Worm (Caenorhabditis elegans) whole organism, L3 larva: ENCODE measurements around the gene cnt-2.

Experiments used
- R02D3.7 ChIP-seq: fragments of 150-350 bp; optimal IDR thresholded peaks from 2 replicates; lab custom pipeline; 2014; ENCODE audit warnings: missing biosample characterization, missing genetic modification characterization
- ZK546.5 ChIP-seq: sonication (generic microtip); optimal IDR thresholded peaks from 2 replicates; lab custom pipeline; 2017; ENCODE audit warnings: missing biosample characterization, missing genetic modification characterization
- aly-2 ChIP-seq: fragments of 150-350 bp; optimal IDR thresholded peaks from 2 replicates; lab custom pipeline; 2014; ENCODE audit warnings: missing biosample characterization, missing genetic modification characterization
- ama-1 ChIP-seq: fragments of 150-350 bp; optimal IDR thresholded peaks from 2 replicates; lab custom pipeline; 2018
- ceh-16 ChIP-seq: sonication (generic microtip); optimal IDR thresholded peaks from 2 replicates; lab custom pipeline; 2017; ENCODE audit warnings: missing biosample characterization, missing genetic modification characterization
- ceh-28 ChIP-seq: fragments of 150-350 bp; optimal IDR thresholded peaks from 2 replicates; lab custom pipeline; 2014; ENCODE audit warnings: missing biosample characterization, missing genetic modification reagents, missing genetic modification characterization
- ceh-82 ChIP-seq: fragments of 150-350 bp; optimal IDR thresholded peaks from 2 replicates; lab custom pipeline; 2014; ENCODE audit warnings: missing biosample characterization, missing genetic modification characterization
- ceh-9 ChIP-seq: sonication (generic microtip); optimal IDR thresholded peaks from 2 replicates; lab custom pipeline; 2018; ENCODE audit warnings: missing biosample characterization, missing genetic modification characterization
- daf-12 ChIP-seq: fragments of 150-350 bp; optimal IDR thresholded peaks from 2 replicates; lab custom pipeline; 2014; ENCODE audit warnings: missing biosample characterization, missing genetic modification reagents, missing genetic modification characterization
- egl-27 ChIP-seq: sonication (generic microtip); optimal IDR thresholded peaks from 4 replicates; lab custom pipeline; 2017; ENCODE audit warnings: missing biosample characterization, missing genetic modification reagents, missing genetic modification characterization
- egl-5 ChIP-seq: fragments of 150-350 bp; optimal IDR thresholded peaks from 2 replicates; lab custom pipeline; 2017; ENCODE audit warnings: missing biosample characterization, missing genetic modification reagents, missing genetic modification characterization, inconsistent platforms
- fkh-10 ChIP-seq: sonication (generic microtip); optimal IDR thresholded peaks from 2 replicates; lab custom pipeline; 2017; ENCODE audit warnings: missing biosample characterization, missing genetic modification reagents, missing genetic modification characterization
- fkh-2 ChIP-seq: fragments of 150-350 bp; optimal IDR thresholded peaks from 2 replicates; lab custom pipeline; 2014; ENCODE audit warnings: missing biosample characterization, missing genetic modification reagents, missing genetic modification characterization
- fos-1 ChIP-seq: fragments of 150-350 bp; optimal IDR thresholded peaks from 2 replicates; lab custom pipeline; 2014; ENCODE audit warnings: missing biosample characterization, missing genetic modification characterization
- jun-1 ChIP-seq: fragments of 150-350 bp; optimal IDR thresholded peaks from 2 replicates; lab custom pipeline; 2014; ENCODE audit warnings: missing biosample characterization, missing genetic modification reagents, missing genetic modification characterization
- lin-15B ChIP-seq: fragments of 150-350 bp; optimal IDR thresholded peaks from 2 replicates; lab custom pipeline; 2014; ENCODE audit warnings: missing biosample characterization, missing genetic modification characterization
- lin-39 ChIP-seq: fragments of 150-350 bp; optimal IDR thresholded peaks from 2 replicates; lab custom pipeline; 2018; ENCODE audit warnings: missing biosample characterization, missing genetic modification reagents, missing genetic modification characterization
- lsy-12 ChIP-seq: sonication (generic microtip); optimal IDR thresholded peaks from 2 replicates; lab custom pipeline; 2016; ENCODE audit warnings: mild to moderate bottlenecking, missing genetic modification characterization, missing compliant biosample characterization
- mdl-1 ChIP-seq: fragments of 150-350 bp; optimal IDR thresholded peaks from 2 replicates; lab custom pipeline; 2014; ENCODE audit warnings: missing biosample characterization, missing genetic modification characterization
- mml-1 ChIP-seq: fragments of 150-350 bp; sonication (generic microtip); optimal IDR thresholded peaks from 3 replicates; lab custom pipeline; 2014; ENCODE audit warnings: missing biosample characterization, missing genetic modification characterization
- nfya-1 ChIP-seq: sonication (generic microtip); optimal IDR thresholded peaks from 2 replicates; lab custom pipeline; 2017; ENCODE audit warnings: missing genetic modification characterization, mild to moderate bottlenecking, missing compliant biosample characterization, antibody characterized with exemption, moderate library complexity; ENCODE audit not compliant: insufficient read depth
- nhr-11 ChIP-seq: fragments of 150-350 bp; optimal IDR thresholded peaks from 2 replicates; lab custom pipeline; 2014; ENCODE audit warnings: missing biosample characterization, missing genetic modification characterization
- nhr-12 ChIP-seq: fragments of 150-350 bp; optimal IDR thresholded peaks from 2 replicates; lab custom pipeline; 2014; ENCODE audit warnings: missing biosample characterization, missing genetic modification characterization
- nhr-23 ChIP-seq: fragments of 150-350 bp; optimal IDR thresholded peaks from 2 replicates; lab custom pipeline; 2014; ENCODE audit warnings: missing biosample characterization, missing genetic modification reagents, missing genetic modification characterization
- nhr-237 ChIP-seq: fragments of 150-350 bp; optimal IDR thresholded peaks from 2 replicates; lab custom pipeline; 2014; ENCODE audit warnings: missing biosample characterization, missing genetic modification characterization
- nhr-25 ChIP-seq: sonication (generic microtip); optimal IDR thresholded peaks from 2 replicates; lab custom pipeline; 2017; ENCODE audit warnings: missing biosample characterization, missing genetic modification characterization
- nhr-28 ChIP-seq: fragments of 150-350 bp; optimal IDR thresholded peaks from 2 replicates; lab custom pipeline; 2014; ENCODE audit warnings: missing biosample characterization, missing genetic modification characterization
- nhr-43 ChIP-seq: sonication (generic microtip); optimal IDR thresholded peaks from 2 replicates; lab custom pipeline; 2016; ENCODE audit warnings: mild to moderate bottlenecking, missing genetic modification characterization, missing compliant biosample characterization; ENCODE audit not compliant: poor library complexity, severe bottlenecking
- nhr-67 ChIP-seq: fragments of 150-350 bp; optimal IDR thresholded peaks from 2 replicates; lab custom pipeline; 2014; ENCODE audit warnings: missing biosample characterization, missing genetic modification characterization
- nhr-76 ChIP-seq: fragments of 150-350 bp; sonication (generic microtip); optimal IDR thresholded peaks from 5 replicates; lab custom pipeline; 2014; ENCODE audit warnings: missing biosample characterization, missing genetic modification characterization
- pha-4 ChIP-seq: fragments of 150-350 bp; optimal IDR thresholded peaks from 2 replicates; lab custom pipeline; 2014; ENCODE audit warnings: missing biosample characterization, missing genetic modification reagents, missing genetic modification characterization
- pqm-1 ChIP-seq: fragments of 150-350 bp; optimal IDR thresholded peaks from 2 replicates; lab custom pipeline; 2017; ENCODE audit warnings: missing biosample characterization, missing genetic modification characterization, inconsistent platforms
- sea-2 ChIP-seq: fragments of 150-350 bp; sonication (generic microtip); optimal IDR thresholded peaks from 4 replicates; lab custom pipeline; 2014; ENCODE audit warnings: missing biosample characterization, missing genetic modification reagents, missing genetic modification characterization
- skn-1 ChIP-seq: fragments of 150-350 bp; optimal IDR thresholded peaks from 2 replicates; lab custom pipeline; 2014; ENCODE audit warnings: missing biosample characterization, missing genetic modification characterization
- snpc-4 ChIP-seq: fragments of 150-350 bp; optimal IDR thresholded peaks from 2 replicates; lab custom pipeline; 2014; ENCODE audit warnings: missing biosample characterization, missing genetic modification characterization
- unc-39 ChIP-seq: sonication (generic microtip); optimal IDR thresholded peaks from 4 replicates; lab custom pipeline; 2017; ENCODE audit warnings: missing biosample characterization, missing genetic modification characterization
- unc-62 ChIP-seq: fragments of 150-350 bp; sonication (generic microtip); optimal IDR thresholded peaks from 4 replicates; lab custom pipeline; 2014; ENCODE audit warnings: missing biosample characterization, missing genetic modification reagents, missing genetic modification characterization
- zag-1 ChIP-seq: fragments of 150-350 bp; optimal IDR thresholded peaks from 2 replicates; lab custom pipeline; 2014; ENCODE audit warnings: missing biosample characterization, missing genetic modification characterization
- ztf-11 ChIP-seq: fragments of 150-350 bp; optimal IDR thresholded peaks from 2 replicates; lab custom pipeline; 2014; ENCODE audit warnings: missing biosample characterization, missing genetic modification characterization
- ztf-4 ChIP-seq: fragments of 150-350 bp; optimal IDR thresholded peaks from 2 replicates; lab custom pipeline; 2014; ENCODE audit warnings: missing biosample characterization, missing genetic modification characterization

The cnt-2 gene

DNA sequence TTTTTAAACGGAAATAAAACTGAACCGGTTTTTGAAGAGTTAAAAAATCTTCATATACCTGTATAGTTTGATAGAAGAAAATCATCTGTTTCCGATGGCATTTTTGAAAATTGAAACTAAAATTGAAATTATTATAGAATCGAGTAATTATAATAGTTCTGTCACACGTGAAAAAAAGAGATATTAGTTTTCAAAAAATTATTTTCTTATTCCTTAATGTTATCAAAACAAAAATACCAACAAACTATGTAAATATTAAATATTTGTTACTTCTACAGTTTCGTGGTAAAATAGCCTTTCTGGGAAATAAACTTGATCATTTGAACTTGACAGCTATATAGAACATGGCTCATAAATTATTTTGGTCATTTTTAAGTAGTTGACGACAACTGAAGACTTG is 25.8 kb upstream of the cnt-2 start, which contains the start of gene swt-4:
Gene swt-4, minus strand, starts transcription at position 101 of the 400 bp plus-strand sequence.
- no peak for TF ChIP-seq egl-27 (tag; lab: Kevin White, UChicago)
- TF ChIP-seq mdl-1, result no peak
- TF ChIP-seq ztf-11, result no peak
- no peak for TF ChIP-seq sea-2 (GFP tag; lab: Kevin White, UChicago)
- no peak for TF ChIP-seq fos-1 (tag; lab: Kevin White, UChicago)
- no peak for TF ChIP-seq nhr-12 (tag; lab: Kevin White, UChicago)
- TF ChIP-seq ceh-9 (tag; lab: Kevin White, UChicago), result no peak
- no peak for TF ChIP-seq ceh-16 (tag; lab: Kevin White, UChicago)
- TF ChIP-seq daf-12 (tag; lab: Kevin White, UChicago), result no peak

DNA sequence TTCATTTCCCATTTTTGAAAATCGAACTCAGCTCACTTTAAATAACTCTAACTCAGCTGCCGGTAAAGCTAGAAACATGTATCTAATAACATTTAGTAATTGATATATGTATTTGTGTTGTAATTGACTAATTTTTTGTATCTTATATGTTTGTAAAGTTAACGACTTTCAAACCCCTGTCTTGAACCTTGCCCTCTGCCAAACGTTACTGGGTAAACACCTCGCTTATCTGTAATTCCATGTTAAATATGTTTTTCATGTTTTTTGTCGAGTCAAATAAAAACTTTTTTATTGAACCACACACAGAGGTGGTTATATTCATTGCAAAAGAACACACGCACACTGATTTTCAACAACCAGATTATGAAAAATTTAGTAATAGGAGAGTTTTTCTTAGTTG is 25.0 kb upstream of the cnt-2 start:
- TF ChIP-seq lsy-12 (tag; lab: Kevin White, UChicago) (peak; percentile 3), sea-2 (GFP tag; lab: Kevin White, UChicago) (no peak), aly-2 (tag; lab: Kevin White, UChicago) (no peak), ama-1 (lab: Kevin White, UChicago) (no peak), lin-15B (tag; lab: Kevin White, UChicago) (no peak), ceh-82 (tag; lab: Kevin White, UChicago) (no peak), nhr-76 (tag; lab: Kevin White, UChicago) (no peak), ceh-9 (tag; lab: Kevin White, UChicago) (no peak), pha-4 (peak; percentile 48)
- TF ChIP-seq, all 47 proteins: peak for 2

ce11 chrIII:10631870-10632509 is 22.8 kb upstream of the cnt-2 start:
- TF ChIP-seq mdl-1, result no peak
- no peak for TF ChIP-seq nhr-28 (tag; lab: Kevin White, UChicago)
- TF ChIP-seq nhr-11, result no peak
- no peak for TF ChIP-seq unc-62
- peak; percentile 52 for TF ChIP-seq ama-1 (lab: Kevin White, UChicago)
- no peak for TF ChIP-seq zag-1
- TF ChIP-seq ceh-16 (tag; lab: Kevin White, UChicago), result no peak
- TF ChIP-seq sea-2 (GFP tag; lab: Kevin White, UChicago), result no peak
- no peak for TF ChIP-seq nhr-76 (tag; lab: Kevin White, UChicago)
- TF ChIP-seq snpc-4, result no peak
- TF ChIP-seq jun-1 (tag; lab: Kevin White, UChicago), result no peak
- peak; percentile 12 for TF ChIP-seq egl-5 (tag; lab: Kevin White, UChicago)
- no peak for TF ChIP-seq nhr-43 (tag; lab: Kevin White, UChicago)
- peak; percentile 20 for TF ChIP-seq nhr-25
- no peak for TF ChIP-seq ZK546.5 (tag; lab: Kevin White, UChicago)
- TF ChIP-seq lsy-12 (tag; lab: Kevin White, UChicago), result no peak
- no peak for TF ChIP-seq fkh-2 (tag; lab: Kevin White, UChicago)
- no peak for TF ChIP-seq fos-1 (tag; lab: Kevin White, UChicago)
- TF ChIP-seq pqm-1 (tag; lab: Kevin White, UChicago), result no peak

DNA sequence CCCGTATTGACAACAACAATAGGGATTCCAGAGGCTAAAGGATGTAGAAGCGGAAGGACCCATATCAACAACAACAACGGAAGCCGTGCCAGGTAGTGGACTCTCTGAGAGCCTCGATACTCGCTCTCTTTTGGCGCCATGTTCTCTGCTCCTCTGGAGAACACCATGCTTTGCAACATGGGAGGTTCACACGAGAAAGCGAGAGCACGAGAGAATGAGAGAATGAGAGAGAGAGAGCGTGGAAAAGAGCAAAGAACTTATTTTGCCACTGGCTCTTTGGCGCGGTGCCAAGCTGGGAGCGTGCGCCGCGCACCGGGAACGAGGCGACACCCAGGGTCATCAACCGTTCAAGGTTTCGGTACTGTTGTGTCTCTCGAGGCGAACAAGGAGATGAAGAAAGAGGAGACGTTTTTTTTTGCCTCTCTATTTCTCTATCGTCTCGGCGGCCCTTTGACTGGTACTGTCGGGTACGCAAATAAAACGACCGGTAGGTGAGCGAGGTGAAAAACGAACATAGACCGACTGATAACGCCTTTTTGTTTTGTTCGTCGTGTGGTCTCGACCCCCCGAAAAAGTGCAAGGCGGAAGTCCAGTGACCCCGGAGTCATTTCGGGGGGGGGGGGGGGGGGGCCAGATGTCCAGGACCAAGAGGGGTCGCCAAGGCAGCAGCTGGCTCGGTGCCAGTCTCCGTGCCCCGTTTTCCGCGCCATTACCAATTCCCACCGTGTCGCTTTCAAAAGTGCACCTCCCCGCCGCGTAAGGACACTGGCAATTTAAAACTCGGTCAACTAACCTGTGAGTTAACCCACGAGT is 22.0 kb upstream of the cnt-2 start, which contains the start of gene Y39A1A.10:
Gene Y39A1A.10, plus strand, starts transcription at position 139 of the 813 bp plus-strand sequence.
- TF ChIP-seq nfya-1 (tag; lab: Kevin White, UChicago), result peak; percentile 27
- TF ChIP-seq mdl-1, result no peak
- no peak for TF ChIP-seq nhr-12 (tag; lab: Kevin White, UChicago)
- no peak for TF ChIP-seq ceh-16 (tag; lab: Kevin White, UChicago)
- peak; percentile 33 for TF ChIP-seq jun-1 (tag; lab: Kevin White, UChicago)
- TF ChIP-seq pqm-1 (tag; lab: Kevin White, UChicago), result no peak
- no peak for TF ChIP-seq R02D3.7
- no peak for TF ChIP-seq egl-27 (tag; lab: Kevin White, UChicago)
- TF ChIP-seq unc-39, result no peak
- peak; percentile 37 for TF ChIP-seq lin-39 (tag; lab: Kevin White, UChicago)
- TF ChIP-seq lin-15B (tag; lab: Kevin White, UChicago), result no peak
- TF ChIP-seq unc-62, result no peak
- no peak for TF ChIP-seq nhr-67 (tag; lab: Kevin White, UChicago)
- TF ChIP-seq skn-1 (tag; lab: Kevin White, UChicago), result no peak
- TF ChIP-seq ZK546.5 (tag; lab: Kevin White, UChicago), result no peak
- TF ChIP-seq zag-1, result no peak
- TF ChIP-seq fkh-2 (tag; lab: Kevin White, UChicago), result no peak
- TF ChIP-seq nhr-43 (tag; lab: Kevin White, UChicago), result no peak
- peak; percentile 68 for TF ChIP-seq nhr-23
- no peak for TF ChIP-seq daf-12 (tag; lab: Kevin White, UChicago)
- no peak for TF ChIP-seq nhr-237 (tag; lab: Kevin White, UChicago)
- no peak for TF ChIP-seq ceh-9 (tag; lab: Kevin White, UChicago)
- no peak for TF ChIP-seq nhr-76 (tag; lab: Kevin White, UChicago)
- no peak for TF ChIP-seq ama-1 (lab: Kevin White, UChicago)
- TF ChIP-seq ztf-11, result no peak
- peak; percentile 83 for TF ChIP-seq nhr-25
- no peak for TF ChIP-seq fos-1 (tag; lab: Kevin White, UChicago)
- TF ChIP-seq ceh-28 (tag; lab: Kevin White, UChicago), result peak; percentile 21
- no peak for TF ChIP-seq nhr-28 (tag; lab: Kevin White, UChicago)
- TF ChIP-seq fkh-10 (GFP tag; lab: Kevin White, UChicago), result no peak
- TF ChIP-seq snpc-4, result no peak
- no peak for TF ChIP-seq mml-1
- no peak for TF ChIP-seq ztf-4 (tag; lab: Kevin White, UChicago)
- no peak for TF ChIP-seq egl-5 (tag; lab: Kevin White, UChicago)
